Worm (Caenorhabditis elegans): ENCODE results near the gene srh-130.

srh-130 gene

DNA sequence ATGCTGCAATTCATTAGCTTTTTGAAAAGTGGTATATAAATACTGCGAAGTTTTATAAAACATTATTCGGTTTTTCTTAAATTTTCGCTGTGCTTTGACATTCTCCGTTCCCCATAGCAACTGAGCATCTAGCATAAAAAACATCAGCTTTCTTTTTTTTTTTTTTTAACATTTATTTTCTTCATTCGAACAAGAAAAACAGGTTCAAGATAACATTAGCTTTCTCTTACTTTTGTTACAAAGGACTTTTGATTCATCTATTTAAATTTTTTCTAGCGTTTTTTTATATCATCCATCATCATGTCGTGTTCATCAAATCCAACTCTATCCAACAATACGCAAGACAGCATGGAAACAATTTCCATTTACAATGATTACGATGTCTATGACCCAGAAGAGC, 13.1 kb upstream of the srh-130 start, which contains the start of gene F14F9.3:
TSS of gene F14F9.3 (plus strand) at position 301 of the 400 bp plus-strand sequence.
- TF ChIP-seq ztf-11 (tag; optimal IDR thresholded peaks at IDR 0.05) = no peak
- no peak for TF ChIP-seq nhr-12 (tag; optimal IDR thresholded peaks at IDR 0.05)
- TF ChIP-seq fkh-2 (tag; optimal IDR thresholded peaks at IDR 0.05) = no peak
- TF ChIP-seq nhr-23 (tag; optimal IDR thresholded peaks at IDR 0.05) = no peak
- no peak for TF ChIP-seq mdl-1 (tag; optimal IDR thresholded peaks at IDR 0.05)
- no peak for TF ChIP-seq zag-1 (tag; optimal IDR thresholded peaks at IDR 0.05)
- TF ChIP-seq egl-5 (tag; optimal IDR thresholded peaks at IDR 0.05) = no peak
- TF ChIP-seq nhr-25 (tag; optimal IDR thresholded peaks at IDR 0.05) = no peak
- no peak for TF ChIP-seq elt-3 (tag; optimal IDR thresholded peaks at IDR 0.05)
- no peak for TF ChIP-seq pqm-1 (tag; optimal IDR thresholded peaks at IDR 0.05)

DNA sequence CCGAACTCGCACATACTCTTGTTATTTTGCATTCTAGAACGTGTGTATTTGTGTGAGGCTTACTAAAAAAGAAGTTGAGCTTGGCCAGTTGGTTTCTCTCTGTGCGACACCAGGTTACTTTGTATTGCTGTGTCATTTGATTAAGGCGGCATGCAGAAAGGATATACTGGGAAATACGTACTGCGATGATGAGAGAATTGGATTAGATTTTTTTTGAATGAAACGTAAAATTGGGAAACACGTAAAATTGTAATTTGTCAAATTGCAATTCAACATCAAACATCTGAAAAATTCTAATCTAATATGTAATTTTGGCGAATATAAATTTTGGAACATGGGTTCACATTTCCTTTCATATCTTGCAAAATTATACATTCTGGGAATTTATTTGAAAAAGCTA, 7.2 kb upstream of the srh-130 start, which contains the start of gene srh-129:
TSS of gene srh-129 (minus strand) at position 101 of the 400 bp plus-strand sequence.
- TF ChIP-seq ama-1 (optimal IDR thresholded peaks at IDR 0.05) = no peak
- no peak for TF ChIP-seq fkh-2 (tag; optimal IDR thresholded peaks at IDR 0.05)
- TF ChIP-seq egl-5 (tag; optimal IDR thresholded peaks at IDR 0.05) = no peak
- no peak for TF ChIP-seq unc-39 (tag; optimal IDR thresholded peaks at IDR 0.05)
- no peak for TF ChIP-seq zag-1 (tag; optimal IDR thresholded peaks at IDR 0.05)
- TF ChIP-seq nhr-28 (tag; optimal IDR thresholded peaks at IDR 0.05) = no peak
- TF ChIP-seq lin-39 (tag; optimal IDR thresholded peaks at IDR 0.05) = no peak
- no peak for TF ChIP-seq nhr-25 (tag; optimal IDR thresholded peaks at IDR 0.05)
- no peak for TF ChIP-seq mdl-1 (tag; optimal IDR thresholded peaks at IDR 0.05)
- TF ChIP-seq nhr-23 (tag; optimal IDR thresholded peaks at IDR 0.05) = no peak
- TF ChIP-seq daf-12 (tag; optimal IDR thresholded peaks at IDR 0.05) = no peak
- no peak for TF ChIP-seq tbx-2 (tag; optimal IDR thresholded peaks at IDR 0.05)
- no peak for TF ChIP-seq ceh-9 (tag; optimal IDR thresholded peaks at IDR 0.05)
- no peak for TF ChIP-seq snpc-4 (tag; optimal IDR thresholded peaks at IDR 0.05)
- no peak for TF ChIP-seq ceh-82 (tag; optimal IDR thresholded peaks at IDR 0.05)
- no peak for TF ChIP-seq eor-1 (tag; optimal IDR thresholded peaks at IDR 0.05)
- TF ChIP-seq R02D3.7 (tag; optimal IDR thresholded peaks at IDR 0.05) = no peak
- TF ChIP-seq nhr-237 (tag; optimal IDR thresholded peaks at IDR 0.05) = no peak
- TF ChIP-seq ztf-11 (tag; optimal IDR thresholded peaks at IDR 0.05) = no peak

DNA sequence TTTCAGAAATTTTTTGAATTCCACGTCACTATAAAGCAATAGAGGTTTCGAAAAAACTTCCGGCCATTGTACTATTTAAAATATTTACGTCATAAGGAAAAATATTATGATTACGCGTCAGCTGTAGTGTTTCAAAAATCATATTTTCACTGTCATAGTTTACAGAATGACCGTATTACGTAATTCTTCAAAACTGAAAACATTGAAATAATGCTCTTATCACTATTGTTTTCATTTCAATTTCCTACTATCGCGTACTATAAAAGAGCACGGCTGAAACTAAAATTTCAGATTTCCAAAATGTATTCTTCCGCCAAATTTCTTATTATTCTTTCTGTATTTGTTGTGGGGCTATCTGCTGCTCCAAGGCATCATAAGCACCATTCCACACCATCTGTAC, 6.4 kb upstream of the srh-130 start, which contains the start of gene F14F9.2:
TSS of gene F14F9.2 (plus strand) at position 301 of the 400 bp plus-strand sequence.
- no peak for TF ChIP-seq ztf-4 (tag; optimal IDR thresholded peaks at IDR 0.05)
- no peak for TF ChIP-seq sea-2 (GFP tag; optimal IDR thresholded peaks at IDR 0.05)
- TF ChIP-seq zag-1 (tag; optimal IDR thresholded peaks at IDR 0.05) = no peak
- no peak for TF ChIP-seq elt-3 (tag; optimal IDR thresholded peaks at IDR 0.05)
- TF ChIP-seq hmg-11 (tag; optimal IDR thresholded peaks at IDR 0.05) = no peak
- no peak for TF ChIP-seq nhr-25 (tag; optimal IDR thresholded peaks at IDR 0.05)
- no peak for TF ChIP-seq aly-2 (tag; optimal IDR thresholded peaks at IDR 0.05)
- TF ChIP-seq tbx-2 (tag; optimal IDR thresholded peaks at IDR 0.05) = no peak
- TF ChIP-seq nhr-67 (tag; optimal IDR thresholded peaks at IDR 0.05) = no peak
- no peak for TF ChIP-seq nhr-11 (tag; optimal IDR thresholded peaks at IDR 0.05)
- no peak for TF ChIP-seq nhr-28 (tag; optimal IDR thresholded peaks at IDR 0.05)
- TF ChIP-seq pha-4 (tag; optimal IDR thresholded peaks at IDR 0.05) = no peak
- TF ChIP-seq pqm-1 (tag; optimal IDR thresholded peaks at IDR 0.05) = no peak
- no peak for TF ChIP-seq ceh-82 (tag; optimal IDR thresholded peaks at IDR 0.05)
- no peak for TF ChIP-seq ceh-16 (tag; optimal IDR thresholded peaks at IDR 0.05)
- TF ChIP-seq daf-12 (tag; optimal IDR thresholded peaks at IDR 0.05) = no peak
- TF ChIP-seq elt-1 (tag; optimal IDR thresholded peaks at IDR 0.05) = no peak
- TF ChIP-seq nhr-237 (tag; optimal IDR thresholded peaks at IDR 0.05) = no peak
- TF ChIP-seq nhr-76 (tag; optimal IDR thresholded peaks at IDR 0.05) = no peak

DNA sequence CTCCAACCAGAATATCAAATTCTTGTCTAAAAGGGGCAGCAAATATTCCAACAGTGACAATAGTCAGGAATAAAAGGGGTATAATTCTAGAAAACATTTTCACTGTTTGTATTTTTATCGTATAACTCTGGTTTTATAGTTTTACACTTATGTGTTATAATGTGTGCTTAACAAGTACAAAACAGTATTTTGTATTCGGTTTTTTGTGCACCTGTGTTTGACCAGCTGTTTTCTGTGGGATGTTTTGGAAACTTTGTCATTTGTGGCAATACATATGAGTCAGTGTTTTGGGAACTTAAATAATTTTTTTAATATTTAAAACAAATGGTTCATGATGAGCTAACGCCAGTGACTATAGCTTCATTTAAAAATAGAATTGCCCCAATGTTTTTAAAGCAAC, 4.6 kb upstream of the srh-130 start, which contains the start of gene F14F9.6:
TSS of gene F14F9.6 (minus strand) at position 101 of the 400 bp plus-strand sequence.
- no peak for TF ChIP-seq nhr-76 (tag; optimal IDR thresholded peaks at IDR 0.05)
- TF ChIP-seq nhr-12 (tag; optimal IDR thresholded peaks at IDR 0.05) = no peak
- TF ChIP-seq egl-5 (tag; optimal IDR thresholded peaks at IDR 0.05) = no peak
- TF ChIP-seq zag-1 (tag; optimal IDR thresholded peaks at IDR 0.05) = no peak

DNA sequence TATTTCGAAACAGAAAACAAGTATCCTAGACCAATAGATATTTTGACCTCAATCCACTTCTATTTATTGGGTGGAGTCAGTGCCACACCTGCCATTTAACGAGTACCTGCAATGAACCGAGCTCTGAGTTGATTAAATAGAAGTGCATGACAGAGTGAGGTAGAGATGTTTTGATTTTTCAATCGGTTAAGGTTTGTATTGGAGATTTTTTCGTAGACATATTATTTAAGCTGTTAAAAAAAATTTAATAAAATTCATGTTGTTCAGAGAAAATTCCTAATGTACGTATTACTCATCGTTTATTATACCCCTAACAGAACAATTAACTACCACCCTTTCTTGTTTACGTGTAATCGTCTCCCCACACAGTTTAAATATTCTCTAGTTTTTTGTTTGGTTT, 4.5 kb downstream of the srh-130 start, which contains the start of gene srx-38:
TSS of gene srx-38 (minus strand) at position 101 of the 400 bp plus-strand sequence.
- TF ChIP-seq ceh-28 (tag; optimal IDR thresholded peaks at IDR 0.05) (no peak), ama-1 (optimal IDR thresholded peaks at IDR 0.05) (no peak), snpc-4 (tag; optimal IDR thresholded peaks at IDR 0.05) (no peak), nfya-1 (tag; optimal IDR thresholded peaks at IDR 0.05; ENCODE audit: insufficient read depth) (no peak), nhr-77 (tag; optimal IDR thresholded peaks at IDR 0.05) (no peak), ztf-4 (tag; optimal IDR thresholded peaks at IDR 0.05) (no peak), nhr-12 (tag; optimal IDR thresholded peaks at IDR 0.05) (no peak), ceh-82 (tag; optimal IDR thresholded peaks at IDR 0.05) (no peak), fkh-10 (GFP tag; optimal IDR thresholded peaks at IDR 0.05) (no peak), R02D3.7 (tag; optimal IDR thresholded peaks at IDR 0.05) (no peak), mdl-1 (tag; optimal IDR thresholded peaks at IDR 0.05) (no peak), elt-2 (tag; optimal IDR thresholded peaks at IDR 0.05) (no peak), lin-15B (tag; optimal IDR thresholded peaks at IDR 0.05) (no peak)
